Fruit fly (Drosophila melanogaster): Measurements from ENCODE around the gene CSN1a.

CSN1a gene

dm6 chr2L:14797554-14797953, 35.0 kb downstream of the CSN1a start:
- TF ChIP-seq noc (tag; optimal IDR thresholded peaks at IDR 0.05): no peak

dm6 chr2L:14802034-14802433, 39.5 kb downstream of the CSN1a start, which contains the start of gene CG33308:
TSS of gene CG33308 (plus strand) at chr2L:14802334.
- no peak for TF ChIP-seq noc (tag; optimal IDR thresholded peaks at IDR 0.05)

dm6 chr2L:14810461-14810860, 47.9 kb downstream of the CSN1a start, which contains the start of gene CG33309:
TSS of gene CG33309 (plus strand) at chr2L:14810761.
- TF ChIP-seq noc (tag; optimal IDR thresholded peaks at IDR 0.05): no peak
